Worm (Caenorhabditis elegans) whole organism, L1 larva: ENCODE measurements around the gene C13G3.1.

Experiments
- dpl-1 ChIP-seq, 3 experiments: fragments of 150-350 bp in 2 of 3; sonication (generic microtip) in 1 of 3; optimal IDR thresholded peaks; 2 replicates each; lab custom pipeline; 2014 to 2017; ENCODE audit warnings: missing biosample characterization in 3 of 3, missing genetic modification characterization in 3 of 3, missing genetic modification reagents in 3 of 3
- lin-13 ChIP-seq: fragments of 150-350 bp; optimal IDR thresholded peaks from 2 replicates; lab custom pipeline; 2014; ENCODE audit warnings: missing biosample characterization, missing genetic modification reagents, missing genetic modification characterization

ce11 chrV:11043767-11044166, 31.5 kb upstream of the C13G3.1 start, which contains the start of gene C45B11.6:
- TF ChIP-seq dpl-1 (GFP tag; optimal IDR thresholded peaks at IDR 0.05; lab: Kevin White, UChicago) (no peak), lin-13 (GFP tag; lab: Kevin White, UChicago) (no peak)
